Worm (Caenorhabditis elegans) whole organism, L4/young adult: ENCODE results near the gene twk-2.

Experiments used
- W03F9.2 ChIP-seq: fragments of 150-350 bp; optimal IDR thresholded peaks from 2 replicates; lab custom pipeline; 2014; ENCODE audit warnings: missing biosample characterization, missing genetic modification characterization
- him-1 ChIP-seq: sonication (generic microtip); optimal IDR thresholded peaks from 2 replicates; lab custom pipeline; 2016; ENCODE audit warnings: missing genotype, missing genetic modification reagents, missing genetic modification characterization, missing compliant biosample characterization

ce11 chrII:4444811-4445210 lies 8.1 kb downstream of the twk-2 start:
- TF ChIP-seq him-1 (tag; lab: Kevin White, UChicago) (no peak), W03F9.2 (no peak)
